Worm (Caenorhabditis elegans) whole organism, young adult: Measurements from ENCODE around the gene hlh-4.

ENCODE experiments used
- B0019.2 ChIP-seq: fragments of 200-800 bp; sonication (Bioruptor generic); conservative IDR thresholded peaks from 2 replicates; pipeline ENCODE4 v1.3.6; 2022; ENCODE audit warnings: missing genetic modification reagents, missing genetic modification characterization, missing compliant biosample characterization
- C06A6.2 ChIP-seq: fragments of 200-800 bp; sonication (Bioruptor generic); conservative IDR thresholded peaks from 2 replicates; pipeline ENCODE4 v1.3.6; 2022; ENCODE audit warnings: missing genetic modification characterization, missing compliant biosample characterization
- F10E7.11 ChIP-seq: sonication (generic microtip); optimal IDR thresholded peaks from 2 replicates; lab custom pipeline; 2017; ENCODE audit warnings: mild to moderate bottlenecking, missing genetic modification characterization, moderate library complexity, missing compliant biosample characterization
- F33H1.4 ChIP-seq: fragments of 200-800 bp; sonication (Bioruptor generic); IDR thresholded peaks from 2 replicates; pipeline ENCODE4 v1.3.6; 2022; ENCODE audit warnings: missing genetic modification reagents, missing genetic modification characterization, missing compliant biosample characterization
- F52B5.7 ChIP-seq: sonication (generic microtip); optimal IDR thresholded peaks from 2 replicates; lab custom pipeline; 2016; ENCODE audit warnings: mild to moderate bottlenecking, missing genetic modification characterization, missing compliant biosample characterization
- F55B11.4 ChIP-seq: sonication (generic microtip); optimal IDR thresholded peaks from 2 replicates; lab custom pipeline; 2016; ENCODE audit warnings: missing compliant biosample characterization, missing genetic modification characterization, borderline replicate concordance; ENCODE audit not compliant: insufficient read depth
- F57A8.1 ChIP-seq: fragments of 200-800 bp; sonication (Bioruptor generic); optimal IDR thresholded peaks from 2 replicates; lab custom pipeline; 2018; ENCODE audit warnings: mild to moderate bottlenecking, missing genetic modification characterization, moderate library complexity, missing compliant biosample characterization
- K11D2.4 ChIP-seq: fragments of 200-800 bp; sonication (Bioruptor generic); IDR thresholded peaks from 2 replicates; pipeline ENCODE4 v1.3.6; 2022; ENCODE audit warnings: missing genetic modification reagents, missing genetic modification characterization, missing compliant biosample characterization
- K12H6.12 ChIP-seq: fragments of 200-800 bp; sonication (Bioruptor generic); optimal IDR thresholded peaks from 2 replicates; lab custom pipeline; 2018; ENCODE audit warnings: mild to moderate bottlenecking, missing genetic modification characterization, missing compliant biosample characterization
- Y53F4B.3 ChIP-seq: fragments of 200-800 bp; sonication (Bioruptor generic); IDR thresholded peaks from 2 replicates; pipeline ENCODE4 v1.3.6; 2022; ENCODE audit warnings: missing genetic modification reagents, missing genetic modification characterization, missing compliant biosample characterization
- Y67H2A.10 ChIP-seq: fragments of 200-800 bp; sonication (Bioruptor generic); conservative IDR thresholded peaks from 2 replicates; pipeline ENCODE4 v1.3.6; 2022; ENCODE audit warnings: missing genetic modification reagents, missing genetic modification characterization, missing compliant biosample characterization
- Y95B8A.8 ChIP-seq: fragments of 200-800 bp; sonication (Bioruptor generic); IDR thresholded peaks from 2 replicates; pipeline ENCODE4 v1.3.6; 2022; ENCODE audit warnings: missing genetic modification reagents, missing genetic modification characterization, missing compliant biosample characterization
- ZK185.1 ChIP-seq: sonication (generic microtip); optimal IDR thresholded peaks from 2 replicates; lab custom pipeline; 2016; ENCODE audit warnings: mild to moderate bottlenecking, missing genetic modification characterization, missing compliant biosample characterization; ENCODE audit not compliant: poor library complexity, severe bottlenecking
- akir-1 ChIP-seq: fragments of 200-800 bp; sonication (Bioruptor generic); optimal IDR thresholded peaks from 2 replicates; lab custom pipeline; 2018; ENCODE audit warnings: mild to moderate bottlenecking, missing genetic modification characterization, moderate library complexity, missing compliant biosample characterization
- ama-1 ChIP-seq, 3 experiments: fragments of 150-350 bp in 1 of 3; sonication (generic microtip) in 2 of 3; optimal IDR thresholded peaks; 2 replicates each; lab custom pipeline; 2014 to 2018; ENCODE audit warnings: missing biosample characterization in 2 of 3, missing genetic modification characterization in 2 of 3, missing genetic modification reagents in 2 of 3
- aptf-2 ChIP-seq: fragments of 200-800 bp; sonication (Bioruptor generic); conservative IDR thresholded peaks from 2 replicates; pipeline ENCODE4 v1.3.6; 2022; ENCODE audit warnings: missing genetic modification reagents, missing genetic modification characterization, missing compliant biosample characterization
- aptf-3 ChIP-seq: fragments of 200-800 bp; sonication (Bioruptor generic); IDR thresholded peaks from 2 replicates; pipeline ENCODE4 v1.3.6; 2022; ENCODE audit warnings: missing genetic modification characterization, missing compliant biosample characterization
- athp-1 ChIP-seq: sonication (generic microtip); optimal IDR thresholded peaks from 2 replicates; lab custom pipeline; 2017; ENCODE audit warnings: mild to moderate bottlenecking, missing genetic modification characterization, missing compliant biosample characterization
- attf-6 ChIP-seq: fragments of 200-800 bp; sonication (Bioruptor generic); IDR thresholded peaks from 2 replicates; pipeline ENCODE4 v1.3.6; 2022; ENCODE audit warnings: missing genetic modification reagents, missing genetic modification characterization, missing compliant biosample characterization
- bed-1 ChIP-seq: fragments of 200-800 bp; sonication (Bioruptor generic); IDR thresholded peaks from 2 replicates; pipeline ENCODE4 v1.3.6; 2022; ENCODE audit warnings: missing genetic modification reagents, missing genetic modification characterization, missing compliant biosample characterization
- ceh-27 ChIP-seq: fragments of 200-800 bp; sonication (Bioruptor generic); optimal IDR thresholded peaks from 2 replicates; lab custom pipeline; 2018; ENCODE audit warnings: mild to moderate bottlenecking, missing genetic modification characterization, moderate library complexity, missing compliant biosample characterization
- ceh-91 ChIP-seq: fragments of 200-800 bp; sonication (Bioruptor generic); IDR thresholded peaks from 2 replicates; pipeline ENCODE4 v1.3.6; 2022; ENCODE audit warnings: missing genetic modification reagents, missing genetic modification characterization, missing compliant biosample characterization
- chd-7 ChIP-seq: sonication (generic microtip); optimal IDR thresholded peaks from 2 replicates; lab custom pipeline; 2016; ENCODE audit warnings: mild to moderate bottlenecking, missing genetic modification characterization, moderate library complexity, missing compliant biosample characterization
- dox-1 ChIP-seq: fragments of 200-800 bp; sonication (Bioruptor generic); IDR thresholded peaks from 2 replicates; pipeline ENCODE4 v1.3.6; 2022; ENCODE audit warnings: missing genetic modification reagents, missing genetic modification characterization, missing compliant biosample characterization
- dpff-1 ChIP-seq: sonication (generic microtip); optimal IDR thresholded peaks from 2 replicates; lab custom pipeline; 2017; ENCODE audit warnings: mild to moderate bottlenecking, missing genetic modification characterization, missing compliant biosample characterization
- egl-44 ChIP-seq: fragments of 200-800 bp; sonication (Bioruptor generic); IDR thresholded peaks from 2 replicates; pipeline ENCODE4 v1.3.6; 2022; ENCODE audit warnings: missing genetic modification reagents, missing genetic modification characterization, missing compliant biosample characterization
- egrh-3 ChIP-seq: fragments of 200-800 bp; sonication (Bioruptor generic); IDR thresholded peaks from 2 replicates; pipeline ENCODE4 v1.3.6; 2022; ENCODE audit warnings: missing genetic modification reagents, missing genetic modification characterization, missing compliant biosample characterization
- ekl-4 ChIP-seq: fragments of 200-800 bp; sonication (Bioruptor generic); IDR thresholded peaks from 2 replicates; pipeline ENCODE4 v1.3.6; 2022; ENCODE audit warnings: missing genetic modification reagents, missing genetic modification characterization, missing compliant biosample characterization
- ets-4 ChIP-seq: fragments of 200-800 bp; sonication (Bioruptor generic); optimal IDR thresholded peaks from 2 replicates; lab custom pipeline; 2018; ENCODE audit warnings: mild to moderate bottlenecking, missing genetic modification characterization, missing compliant biosample characterization
- gei-17 ChIP-seq: fragments of 200-800 bp; sonication (Bioruptor generic); optimal IDR thresholded peaks from 2 replicates; lab custom pipeline; 2018; ENCODE audit warnings: mild to moderate bottlenecking, missing genetic modification characterization, missing compliant biosample characterization
- him-1 ChIP-seq: sonication (generic microtip); optimal IDR thresholded peaks from 2 replicates; lab custom pipeline; 2016; ENCODE audit warnings: missing genotype, missing genetic modification reagents, missing genetic modification characterization, missing compliant biosample characterization
- hmg-20 ChIP-seq: fragments of 200-800 bp; sonication (Bioruptor generic); IDR thresholded peaks from 2 replicates; pipeline ENCODE4 v1.3.6; 2022; ENCODE audit warnings: missing genetic modification reagents, missing genetic modification characterization, missing compliant biosample characterization
- hrde-1 ChIP-seq: sonication (generic microtip); optimal IDR thresholded peaks from 2 replicates; lab custom pipeline; 2016; ENCODE audit warnings: missing genetic modification characterization, mild to moderate bottlenecking, missing compliant biosample characterization, moderate library complexity, missing genotype, missing genetic modification reagents, borderline replicate concordance
- lin-26 ChIP-seq: fragments of 200-800 bp; sonication (Bioruptor generic); IDR thresholded peaks from 2 replicates; pipeline ENCODE4 v1.3.6; 2022; ENCODE audit warnings: missing genetic modification reagents, missing genetic modification characterization, missing compliant biosample characterization
- lsl-1 ChIP-seq: fragments of 200-800 bp; sonication (Bioruptor generic); optimal IDR thresholded peaks from 2 replicates; lab custom pipeline; 2018; ENCODE audit warnings: mild to moderate bottlenecking, missing genetic modification characterization, moderate library complexity, missing compliant biosample characterization
- madf-10 ChIP-seq: sonication (generic microtip); optimal IDR thresholded peaks from 2 replicates; lab custom pipeline; 2016; ENCODE audit warnings: mild to moderate bottlenecking, missing genetic modification characterization, missing compliant biosample characterization
- nfya-2 ChIP-seq: fragments of 200-800 bp; sonication (Bioruptor generic); IDR thresholded peaks from 2 replicates; pipeline ENCODE4 v1.3.6; 2022; ENCODE audit warnings: missing genetic modification reagents, missing genetic modification characterization, missing compliant biosample characterization
- nhr-90 ChIP-seq: sonication (generic microtip); optimal IDR thresholded peaks from 2 replicates; lab custom pipeline; 2016; ENCODE audit warnings: missing genotype, mild to moderate bottlenecking, missing genetic modification characterization, missing compliant biosample characterization
- pbrm-1 ChIP-seq: fragments of 200-800 bp; sonication (Bioruptor generic); IDR thresholded peaks from 2 replicates; pipeline ENCODE4 v1.3.6; 2022; ENCODE audit warnings: missing genetic modification reagents, missing genetic modification characterization, missing compliant biosample characterization
- rcor-1 ChIP-seq: fragments of 200-800 bp; sonication (Bioruptor generic); IDR thresholded peaks from 2 replicates; pipeline ENCODE4 v1.3.6; 2022; ENCODE audit warnings: missing genetic modification reagents, missing genetic modification characterization, missing compliant biosample characterization
- rec-8 ChIP-seq, 2 experiments: sonication (generic microtip); optimal IDR thresholded peaks; 2 replicates each; lab custom pipeline; 2016; ENCODE audit warnings: mild to moderate bottlenecking in 2 of 2, missing genetic modification characterization in 2 of 2, missing genetic modification reagents in 2 of 2, missing genotype in 2 of 2, missing biosample characterization in 1 of 2, missing compliant biosample characterization in 1 of 2, moderate library complexity in 1 of 2
- snpc-1.1 ChIP-seq: sonication (generic microtip); optimal IDR thresholded peaks from 2 replicates; lab custom pipeline; 2017; ENCODE audit warnings: missing genetic modification characterization, mild to moderate bottlenecking, missing compliant biosample characterization, antibody characterized with exemption, moderate library complexity, missing genotype, missing genetic modification reagents; ENCODE audit not compliant: insufficient read depth
- somi-1 ChIP-seq: fragments of 200-800 bp; sonication (Bioruptor generic); optimal IDR thresholded peaks from 2 replicates; lab custom pipeline; 2018; ENCODE audit warnings: mild to moderate bottlenecking, missing genetic modification characterization, missing compliant biosample characterization
- tbp1 ChIP-seq: fragments of 200-800 bp; sonication (Bioruptor generic); optimal IDR thresholded peaks from 2 replicates; lab custom pipeline; 2018; ENCODE audit warnings: mild to moderate bottlenecking, missing genetic modification characterization, missing compliant biosample characterization
- tlf-1 ChIP-seq: fragments of 200-800 bp; sonication (Bioruptor generic); optimal IDR thresholded peaks from 2 replicates; lab custom pipeline; 2018; ENCODE audit warnings: mild to moderate bottlenecking, missing genetic modification characterization, missing compliant biosample characterization
- xnd-1 ChIP-seq: sonication (generic microtip); optimal IDR thresholded peaks from 2 replicates; lab custom pipeline; 2016; ENCODE audit warnings: missing genotype, missing genetic modification reagents, missing genetic modification characterization, missing compliant biosample characterization
- ztf-28 ChIP-seq: fragments of 200-800 bp; sonication (Bioruptor generic); IDR thresholded peaks from 2 replicates; pipeline ENCODE4 v1.3.6; 2022; ENCODE audit warnings: missing genetic modification reagents, missing genetic modification characterization, missing compliant biosample characterization
- ztf-3 ChIP-seq: fragments of 200-800 bp; sonication (Bioruptor generic); optimal IDR thresholded peaks from 2 replicates; lab custom pipeline; 2018; ENCODE audit warnings: mild to moderate bottlenecking, missing genetic modification characterization, missing compliant biosample characterization

The hlh-4 gene

ce11 chrIII:9783133-9783590 is 44.3 kb upstream of the hlh-4 start (continued):
- no peak for TF ChIP-seq him-1 (tag; lab: Kevin White, UChicago)
- TF ChIP-seq ekl-4 (GFP tag; lab: Robert Waterston, UW): peak; percentile 17; the same call in 1 of the 2 replicates
- no peak for TF ChIP-seq Y67H2A.10 (GFP tag; lab: Robert Waterston, UW)
- TF ChIP-seq chd-7 (tag; lab: Kevin White, UChicago): no peak
- TF ChIP-seq Y53F4B.3 (GFP tag; lab: Robert Waterston, UW): no peak
- no peak for TF ChIP-seq ZK185.1 (tag; lab: Kevin White, UChicago)
- peak; percentile 57 for TF ChIP-seq ztf-3 (GFP tag; lab: Kevin White, UChicago)
- TF ChIP-seq ama-1 (optimal IDR thresholded peaks at IDR 0.05; lab: Kevin White, UChicago): no peak
- no peak for TF ChIP-seq ama-1 (GFP tag; optimal IDR thresholded peaks at IDR 0.05; lab: Kevin White, UChicago)
- no peak for TF ChIP-seq rcor-1
- TF ChIP-seq ceh-27 (GFP tag; lab: Kevin White, UChicago): no peak
- no peak for TF ChIP-seq K12H6.12 (tag; lab: Kevin White, UChicago)
- TF ChIP-seq somi-1 (GFP tag; lab: Kevin White, UChicago): no peak
- TF ChIP-seq hmg-20 (GFP tag; lab: Robert Waterston, UW): no peak
- TF ChIP-seq F55B11.4 (tag; lab: Kevin White, UChicago): no peak
- 0 out of 2 replicates have a peak, but pooled peaks have one; percentile 15 for TF ChIP-seq pbrm-1
- TF ChIP-seq akir-1 (GFP tag; lab: Kevin White, UChicago): no peak
- no peak for TF ChIP-seq nfya-2
- no peak for TF ChIP-seq dox-1 (GFP tag; lab: Robert Waterston, UW)
- 0 out of 2 replicates have a peak, but pooled peaks have one; percentile 14 for TF ChIP-seq bed-1 (GFP tag; lab: Robert Waterston, UW)
- no peak for TF ChIP-seq aptf-3 (GFP tag; lab: Robert Waterston, UW)
- no peak for TF ChIP-seq lsl-1 (GFP tag; lab: Kevin White, UChicago)
- TF ChIP-seq ztf-28: no peak
- TF ChIP-seq aptf-2 (GFP tag; lab: Robert Waterston, UW): no peak
- no peak for TF ChIP-seq lin-26 (GFP tag; lab: Robert Waterston, UW)
- TF ChIP-seq rec-8 (tag; optimal IDR thresholded peaks at IDR 0.05; lab: Kevin White, UChicago): no peak
- TF ChIP-seq B0019.2 (GFP tag; lab: Robert Waterston, UW): no peak
- no peak for TF ChIP-seq attf-6 (GFP tag; lab: Robert Waterston, UW)
- TF ChIP-seq F52B5.7 (tag; lab: Kevin White, UChicago): no peak
- TF ChIP-seq xnd-1: no peak
- peak; percentile 6 for TF ChIP-seq hrde-1 (tag; lab: Kevin White, UChicago)
- no peak for TF ChIP-seq F57A8.1
- TF ChIP-seq dpff-1 (tag; lab: Kevin White, UChicago): no peak
- TF ChIP-seq egl-44 (GFP tag; lab: Robert Waterston, UW): no peak
- peak; percentile 62 for TF ChIP-seq F10E7.11 (tag; lab: Kevin White, UChicago)
- no peak for TF ChIP-seq egrh-3 (GFP tag; lab: Robert Waterston, UW)
- peak; percentile 42 for TF ChIP-seq tlf-1 (GFP tag; lab: Kevin White, UChicago)
- TF ChIP-seq K11D2.4: no peak
- no peak for TF ChIP-seq ets-4 (GFP tag; lab: Kevin White, UChicago)
- no peak for TF ChIP-seq madf-10
- peak; percentile 3 for TF ChIP-seq gei-17 (GFP tag; lab: Kevin White, UChicago)
- no peak for TF ChIP-seq nhr-90
- no peak for TF ChIP-seq athp-1
- TF ChIP-seq tbp1 (GFP tag; lab: Kevin White, UChicago): peak; percentile 4
- no peak for TF ChIP-seq F33H1.4
- no peak for TF ChIP-seq C06A6.2 (GFP tag; lab: Robert Waterston, UW)
- no peak; the same call in 1 of the 2 replicates for TF ChIP-seq Y95B8A.8 (GFP tag; lab: Robert Waterston, UW)
- TF ChIP-seq ceh-91 (GFP tag; lab: Robert Waterston, UW): no peak
- no peak for TF ChIP-seq snpc-1.1 (tag; lab: Kevin White, UChicago)
